Fruit fly (Drosophila melanogaster) whole organism, embryonic: ENCODE data around the gene CG31213.

Experiments used
- ATbp ChIP-seq: fragments of 200-800 bp; sonication (Bioruptor generic); optimal IDR thresholded peaks from 2 replicates; lab custom pipeline; 2017; ENCODE audit warnings: missing biosample characterization, mild to moderate bottlenecking, missing genetic modification characterization, missing genetic modification reagents
- B-H2 ChIP-seq: fragments of 200-800 bp; sonication (Bioruptor generic); optimal IDR thresholded peaks from 2 replicates; lab custom pipeline; 2018; ENCODE audit warnings: missing biosample characterization, mild to moderate bottlenecking, missing genetic modification characterization
- CG10147 ChIP-seq: fragments of 200-800 bp; sonication (Bioruptor generic); optimal IDR thresholded peaks from 2 replicates; lab custom pipeline; 2019; ENCODE audit warnings: missing biosample characterization, mild to moderate bottlenecking, missing genetic modification characterization, moderate library complexity
- CG11093 ChIP-seq: fragments of 200-800 bp; sonication (Bioruptor generic); IDR thresholded peaks from 3 replicates; pipeline ENCODE4 v1.3.6; 2022; ENCODE audit warnings: missing biosample characterization, missing genetic modification characterization
- CG11398 ChIP-seq: fragments of 200-800 bp; sonication (Bioruptor generic); optimal IDR thresholded peaks from 2 replicates; lab custom pipeline; 2016; ENCODE audit warnings: missing biosample characterization, missing genetic modification characterization
- CG12299 ChIP-seq: fragments of 200-800 bp; sonication (Bioruptor generic); optimal IDR thresholded peaks from 2 replicates; lab custom pipeline; 2018; ENCODE audit warnings: missing biosample characterization, mild to moderate bottlenecking, missing genetic modification characterization
- CG15514 ChIP-seq: fragments of 200-800 bp; sonication (Bioruptor generic); optimal IDR thresholded peaks from 3 replicates; lab custom pipeline; 2017; ENCODE audit warnings: missing biosample characterization, missing genetic modification characterization, mild to moderate bottlenecking, moderate library complexity, missing genetic modification reagents
- CG1602 ChIP-seq: fragments of 200-800 bp; sonication (Bioruptor generic); optimal IDR thresholded peaks from 3 replicates; lab custom pipeline; 2016; ENCODE audit warnings: missing biosample characterization, missing genetic modification characterization
- CG17359 ChIP-seq: fragments of 200-800 bp; sonication (Bioruptor generic); optimal IDR thresholded peaks from 3 replicates; lab custom pipeline; 2018; ENCODE audit warnings: missing biosample characterization, mild to moderate bottlenecking, missing genetic modification characterization, moderate library complexity
- CG17829 ChIP-seq: fragments of 200-800 bp; optimal IDR thresholded peaks from 2 replicates; lab custom pipeline; 2019; ENCODE audit warnings: missing biosample characterization, mild to moderate bottlenecking, missing genetic modification characterization, moderate library complexity
- CG18476 ChIP-seq: fragments of 200-800 bp; sonication (Bioruptor generic); optimal IDR thresholded peaks from 2 replicates; lab custom pipeline; 2016; ENCODE audit warnings: missing biosample characterization, mild to moderate bottlenecking, missing genetic modification characterization
- CG31224 ChIP-seq: fragments of 200-800 bp; sonication (Bioruptor generic); IDR thresholded peaks from 2 replicates; pipeline ENCODE4 v1.3.6; 2022; ENCODE audit warnings: missing biosample characterization, missing genetic modification characterization
- CG33557 ChIP-seq: fragments of 200-800 bp; sonication (Bioruptor generic); optimal IDR thresholded peaks from 2 replicates; lab custom pipeline; 2019; ENCODE audit warnings: missing biosample characterization, mild to moderate bottlenecking, missing genetic modification characterization, moderate library complexity
- CG7745 ChIP-seq: fragments of 200-800 bp; sonication (Bioruptor generic); optimal IDR thresholded peaks from 2 replicates; lab custom pipeline; 2018; ENCODE audit warnings: missing biosample characterization, mild to moderate bottlenecking, missing genetic modification characterization, moderate library complexity
- CG7928 ChIP-seq: fragments of 200-800 bp; sonication (Bioruptor generic); optimal IDR thresholded peaks from 2 replicates; lab custom pipeline; 2017; ENCODE audit warnings: missing biosample characterization, mild to moderate bottlenecking, missing genetic modification characterization
- CG8765 ChIP-seq: fragments of 200-800 bp; sonication (Bioruptor generic); IDR thresholded peaks from 2 replicates; pipeline ENCODE4 v1.3.6; 2022; ENCODE audit warnings: missing biosample characterization, missing genetic modification characterization
- CG9817 ChIP-seq: fragments of 200-800 bp; sonication (Bioruptor generic); optimal IDR thresholded peaks from 2 replicates; lab custom pipeline; 2018; ENCODE audit warnings: missing biosample characterization, mild to moderate bottlenecking, missing genetic modification characterization, moderate library complexity
- Camta ChIP-seq: fragments of 200-800 bp; sonication (Bioruptor generic); optimal IDR thresholded peaks from 2 replicates; lab custom pipeline; 2016; ENCODE audit warnings: missing biosample characterization, missing genetic modification characterization
- Dad ChIP-seq: fragments of 200-800 bp; sonication (Bioruptor generic); optimal IDR thresholded peaks from 3 replicates; lab custom pipeline; 2016; ENCODE audit warnings: missing biosample characterization, missing genetic modification characterization
- E2f1 ChIP-seq: fragments of 200-800 bp; sonication (Bioruptor generic); IDR thresholded peaks from 2 replicates; pipeline ENCODE4 v1.3.6; 2022; ENCODE audit warnings: missing biosample characterization, missing genetic modification characterization
- Gug ChIP-seq: fragments of 200-800 bp; sonication (Bioruptor generic); IDR thresholded peaks from 4 replicates; pipeline ENCODE4 v1.3.6; 2022; ENCODE audit warnings: missing biosample characterization, missing genetic modification characterization
- H15 ChIP-seq: fragments of 200-800 bp; sonication (Bioruptor generic); IDR thresholded peaks from 3 replicates; pipeline ENCODE4 v1.3.6; 2022; ENCODE audit warnings: missing biosample characterization, missing genetic modification characterization
- Hr39 ChIP-seq: fragments of >200 bp; optimal IDR thresholded peaks from 2 replicates; lab custom pipeline; 2017
- Jarid2 ChIP-seq: fragments of 200-800 bp; sonication (Bioruptor generic); optimal IDR thresholded peaks from 3 replicates; lab custom pipeline; 2017; ENCODE audit warnings: mild to moderate bottlenecking, missing biosample characterization, missing genetic modification reagents, missing genetic modification characterization
- Meics ChIP-seq: fragments of 200-800 bp; sonication (Bioruptor generic); optimal IDR thresholded peaks from 2 replicates; lab custom pipeline; 2017; ENCODE audit warnings: missing biosample characterization, mild to moderate bottlenecking, missing genetic modification characterization
- Opbp ChIP-seq: fragments of 200-800 bp; sonication (Bioruptor generic); IDR thresholded peaks from 3 replicates; pipeline ENCODE4 v1.3.6; 2022; ENCODE audit warnings: missing biosample characterization, missing genetic modification characterization; ENCODE audit not compliant: partially characterized antibody
- Ravus ChIP-seq: fragments of 200-800 bp; sonication (Bioruptor generic); IDR thresholded peaks from 2 replicates; pipeline ENCODE4 v1.3.6; 2022; ENCODE audit warnings: missing biosample characterization, missing genetic modification characterization
- Sry-δ ChIP-seq: fragments of 200-800 bp; sonication (Bioruptor generic); optimal IDR thresholded peaks from 2 replicates; lab custom pipeline; 2016; ENCODE audit warnings: missing biosample characterization, missing genetic modification characterization
- Taf1 ChIP-seq: fragments of 200-800 bp; sonication (Bioruptor generic); IDR thresholded peaks from 2 replicates; pipeline ENCODE4 v1.3.6; 2022; ENCODE audit warnings: missing biosample characterization, missing genetic modification characterization
- Trl ChIP-seq, 3 experiments: fragments of >200 bp in 2 of 3; fragments of 200-800 bp in 1 of 3; sonication (Bioruptor generic) in 1 of 3; optimal IDR thresholded peaks; 2 replicates in 1 of 3; 3 replicates in 2 of 3; lab custom pipeline; 2016 to 2017; ENCODE audit warnings: missing biosample characterization in 1 of 3, missing genetic modification characterization in 1 of 3
- ab ChIP-seq: fragments of 200-800 bp; sonication (Bioruptor generic); optimal IDR thresholded peaks from 2 replicates; lab custom pipeline; 2016; ENCODE audit warnings: missing biosample characterization, missing genetic modification characterization
- amos ChIP-seq: fragments of 200-800 bp; sonication (Bioruptor generic); IDR thresholded peaks from 2 replicates; pipeline ENCODE4 v1.3.6; 2022; ENCODE audit warnings: missing biosample characterization, missing genetic modification characterization; ENCODE audit not compliant: partially characterized antibody
- bsh ChIP-seq, 2 experiments: fragments of 200-800 bp; sonication (Bioruptor generic); optimal IDR thresholded peaks; 2 replicates each; lab custom pipeline; 2017 to 2018; ENCODE audit warnings: mild to moderate bottlenecking in 2 of 2, missing biosample characterization in 2 of 2, missing genetic modification characterization in 2 of 2, moderate library complexity in 1 of 2
- cad ChIP-seq: fragments of >200 bp; optimal IDR thresholded peaks from 2 replicates; lab custom pipeline; 2017; ENCODE audit warnings: missing biosample characterization, missing genetic modification characterization
- corto ChIP-seq: fragments of 200-800 bp; sonication (Bioruptor generic); optimal IDR thresholded peaks from 2 replicates; lab custom pipeline; 2016; ENCODE audit warnings: missing biosample characterization, mild to moderate bottlenecking, missing genetic modification characterization, moderate library complexity
- dm ChIP-seq: fragments of 200-800 bp; sonication (Bioruptor generic); optimal IDR thresholded peaks from 3 replicates; lab custom pipeline; 2016; ENCODE audit warnings: missing biosample characterization, missing genetic modification characterization
- dmrt99B ChIP-seq: fragments of 200-800 bp; sonication (Bioruptor generic); optimal IDR thresholded peaks from 2 replicates; lab custom pipeline; 2018; ENCODE audit warnings: missing biosample characterization, mild to moderate bottlenecking, missing genetic modification characterization, moderate library complexity
- en ChIP-seq: fragments of 200-800 bp; sonication (Bioruptor generic); optimal IDR thresholded peaks from 2 replicates; lab custom pipeline; 2016; ENCODE audit warnings: missing biosample characterization, missing genetic modification characterization
- fd64A ChIP-seq: fragments of 200-800 bp; sonication (Bioruptor generic); optimal IDR thresholded peaks from 3 replicates; lab custom pipeline; 2018; ENCODE audit warnings: missing biosample characterization, mild to moderate bottlenecking, missing genetic modification characterization
- gcm2 ChIP-seq: fragments of 200-800 bp; sonication (Bioruptor generic); optimal IDR thresholded peaks from 2 replicates; lab custom pipeline; 2016; ENCODE audit warnings: missing biosample characterization, missing genetic modification characterization
- gt ChIP-seq: fragments of 200-800 bp; sonication (Bioruptor generic); IDR thresholded peaks from 2 replicates; pipeline ENCODE4 v1.3.6; 2022; ENCODE audit warnings: missing biosample characterization, missing genetic modification characterization
- ham ChIP-seq: fragments of 200-800 bp; sonication (Bioruptor generic); IDR thresholded peaks from 2 replicates; pipeline ENCODE4 v1.3.6; 2022; ENCODE audit warnings: missing biosample characterization, missing genetic modification characterization
- kay ChIP-seq: fragments of 200-800 bp; sonication (Bioruptor generic); optimal IDR thresholded peaks from 2 replicates; lab custom pipeline; 2016; ENCODE audit warnings: missing biosample characterization, missing genetic modification characterization
- kni ChIP-seq: fragments of 200-800 bp; sonication (Bioruptor generic); optimal IDR thresholded peaks from 3 replicates; lab custom pipeline; 2017; ENCODE audit warnings: mild to moderate bottlenecking, missing biosample characterization, missing genetic modification reagents, missing genetic modification characterization
- nau ChIP-seq: fragments of 200-800 bp; sonication (Bioruptor generic); optimal IDR thresholded peaks from 3 replicates; lab custom pipeline; 2017; ENCODE audit warnings: missing biosample characterization, mild to moderate bottlenecking, missing genetic modification characterization, missing genetic modification reagents
- pita ChIP-seq: fragments of 200-800 bp; sonication (Bioruptor generic); optimal IDR thresholded peaks from 2 replicates; lab custom pipeline; 2017; ENCODE audit warnings: missing biosample characterization, mild to moderate bottlenecking, missing genetic modification characterization
- sens ChIP-seq: fragments of 200-800 bp; sonication (Bioruptor generic); peaks from one replicate; lab custom pipeline; 2016; ENCODE audit warnings: missing biosample characterization, missing genetic modification characterization
- sisA ChIP-seq: fragments of 200-800 bp; sonication (Bioruptor generic); IDR thresholded peaks from 2 replicates; pipeline ENCODE4 v1.3.6; 2022; ENCODE audit warnings: missing biosample characterization, missing genetic modification characterization
- tna ChIP-seq: fragments of 200-800 bp; sonication (Bioruptor generic); IDR thresholded peaks from 2 replicates; pipeline ENCODE4 v1.3.6; 2022; ENCODE audit warnings: missing biosample characterization, missing genetic modification characterization; ENCODE audit not compliant: partially characterized antibody
- zen2 ChIP-seq: fragments of 200-800 bp; sonication (Bioruptor generic); IDR thresholded peaks from 3 replicates; pipeline ENCODE4 v1.3.6; 2022; ENCODE audit warnings: missing biosample characterization, missing genetic modification characterization; ENCODE audit not compliant: partially characterized antibody

CG31213 gene

dm6 chr3R:19998418-19998817 is 25.7 kb downstream of the CG31213 start (continued):
- TF ChIP-seq CG17359 (tag; lab: Kevin White, UChicago), result peak; percentile 85
- peak; percentile 17; the same call in 1 of the 2 replicates for TF ChIP-seq Ravus (GFP tag; lab: Robert Waterston, UW)
- no peak for TF ChIP-seq pita (GFP tag; lab: Kevin White, UChicago)
- no peak for TF ChIP-seq amos (GFP tag; lab: Robert Waterston, UW)
- TF ChIP-seq E2f1 (GFP tag; lab: Robert Waterston, UW), result peak; percentile 64
- peak; percentile 38 for TF ChIP-seq en (GFP tag; lab: Kevin White, UChicago)
- no peak for TF ChIP-seq B-H2 (GFP tag; lab: Kevin White, UChicago)
- no peak for TF ChIP-seq CG7745 (tag; lab: Kevin White, UChicago)
- TF ChIP-seq nau (GFP tag; lab: Kevin White, UChicago), result peak; percentile 12
- TF ChIP-seq kni (GFP tag; lab: Kevin White, UChicago), result peak; percentile 12
- peak; percentile 19 for TF ChIP-seq CG18476 (GFP tag; lab: Kevin White, UChicago)
- TF ChIP-seq Taf1 (GFP tag; lab: Robert Waterston, UW), result 0 out of 2 replicates have a peak, but pooled peaks have one; percentile 10
- TF ChIP-seq CG11093 (GFP tag; lab: Robert Waterston, UW), result 0 out of 3 replicates have a peak, but pooled peaks have one; percentile 46
- peak; percentile 60 for TF ChIP-seq Camta
- peak; percentile 85; the same call in 3 of the 4 replicates for TF ChIP-seq Gug (GFP tag; lab: Robert Waterston, UW)
- peak; percentile 66; the same call in 1 of the 2 replicates for TF ChIP-seq CG8765 (GFP tag; lab: Robert Waterston, UW)
- TF ChIP-seq ATbp, result peak; percentile 82
- TF ChIP-seq Sry-δ (GFP tag; lab: Kevin White, UChicago), result peak; percentile 31
- TF ChIP-seq Jarid2 (GFP tag; lab: Kevin White, UChicago), result peak; percentile 24
- TF ChIP-seq CG33557 (GFP tag; lab: Kevin White, UChicago), result peak; percentile 73
- no peak for TF ChIP-seq zen2 (GFP tag; lab: Robert Waterston, UW)
- peak; percentile 51 for TF ChIP-seq Meics
- TF ChIP-seq Dad (GFP tag; lab: Kevin White, UChicago), result peak; percentile 64
- no peak for TF ChIP-seq Trl (optimal IDR thresholded peaks at IDR 0.05; lab: Kevin White, UChicago)
- peak; percentile 68 for TF ChIP-seq Trl (GFP tag; optimal IDR thresholded peaks at IDR 0.05; lab: Kevin White, UChicago)
- TF ChIP-seq Hr39 (lab: Kevin White, UChicago), result no peak
- TF ChIP-seq H15 (GFP tag; lab: Robert Waterston, UW), result peak; percentile 81
- TF ChIP-seq dmrt99B, result peak; percentile 84
- TF ChIP-seq sens, result peak; percentile 96
- TF ChIP-seq dm, result peak; percentile 44
- peak; percentile 78 for TF ChIP-seq CG17829 (tag; lab: Kevin White, UChicago)
- TF ChIP-seq corto (GFP tag; lab: Kevin White, UChicago), result no peak
- TF ChIP-seq fd64A (GFP tag; lab: Kevin White, UChicago), result peak; percentile 74
- TF ChIP-seq CG12299 (tag; lab: Kevin White, UChicago), result peak; percentile 43
- no peak for TF ChIP-seq ham
- TF ChIP-seq kay (GFP tag; lab: Kevin White, UChicago), result peak; percentile 22
- TF ChIP-seq bsh (GFP tag; optimal IDR thresholded peaks at IDR 0.05; lab: Kevin White, UChicago), result peak; percentile 55 to 93
- no peak for TF ChIP-seq cad
- peak; percentile 74 for TF ChIP-seq CG1602 (GFP tag; lab: Kevin White, UChicago)
- 0 out of 2 replicates have a peak, but pooled peaks have one; percentile 10 for TF ChIP-seq gt (GFP tag; lab: Robert Waterston, UW)
- no peak for TF ChIP-seq CG31224 (GFP tag; lab: Robert Waterston, UW)
- peak; percentile 20 for TF ChIP-seq CG15514 (GFP tag; lab: Kevin White, UChicago)
- TF ChIP-seq CG11398 (GFP tag; lab: Kevin White, UChicago), result peak; percentile 29
- TF ChIP-seq Opbp, result no peak
- no peak for TF ChIP-seq CG7928 (GFP tag; lab: Kevin White, UChicago)
- TF ChIP-seq CG9817 (tag; lab: Kevin White, UChicago), result peak; percentile 64
- peak; percentile 85 for TF ChIP-seq sisA (GFP tag; lab: Robert Waterston, UW)
- no peak for TF ChIP-seq tna (GFP tag; lab: Robert Waterston, UW)
- TF ChIP-seq CG10147, result peak; percentile 52
- no peak for TF ChIP-seq gcm2 (GFP tag; lab: Kevin White, UChicago)
- TF ChIP-seq ab, result no peak
